Fruit fly (Drosophila melanogaster): ENCODE measurements around the gene GluRIIC.

dm6 chr2L:893171-893570, 20.7 kb upstream of the GluRIIC start:
- TF ChIP-seq CG12768 (GFP tag; optimal IDR thresholded peaks at IDR 0.05), result no peak
- TF ChIP-seq cnc (optimal IDR thresholded peaks at IDR 0.05), result no peak

All from whole organism, adult.